Fruit fly (Drosophila melanogaster) whole organism, adult: Measurements from ENCODE around the gene CG33288.

Source experiments
- CG11617 ChIP-seq: fragments of 200-800 bp; sonication (Bioruptor generic); optimal IDR thresholded peaks from 2 replicates; lab custom pipeline; 2017; ENCODE audit warnings: mild to moderate bottlenecking, missing biosample characterization, missing genetic modification reagents, missing genetic modification characterization
- CG1620 ChIP-seq: fragments of 200-800 bp; sonication (Bioruptor generic); optimal IDR thresholded peaks from 2 replicates; lab custom pipeline; 2016; ENCODE audit warnings: missing biosample characterization, missing genetic modification characterization
- CG5204 ChIP-seq: fragments of 200-800 bp; sonication (Bioruptor generic); optimal IDR thresholded peaks from 2 replicates; lab custom pipeline; 2016; ENCODE audit warnings: missing biosample characterization, missing genetic modification characterization
- CG7045 ChIP-seq: fragments of 200-800 bp; sonication (Bioruptor generic); optimal IDR thresholded peaks from 2 replicates; lab custom pipeline; 2017; ENCODE audit warnings: missing biosample characterization, mild to moderate bottlenecking, missing genetic modification characterization
- CG7101 ChIP-seq: fragments of 200-800 bp; sonication (Bioruptor generic); optimal IDR thresholded peaks from 2 replicates; lab custom pipeline; 2018; ENCODE audit warnings: missing biosample characterization, mild to moderate bottlenecking, missing genetic modification characterization, moderate library complexity
- Crg-1 ChIP-seq: fragments of 200-800 bp; sonication (Bioruptor generic); optimal IDR thresholded peaks from 2 replicates; lab custom pipeline; 2016; ENCODE audit warnings: missing biosample characterization, missing genetic modification characterization
- Hr96 ChIP-seq: fragments of 200-800 bp; sonication (Bioruptor generic); optimal IDR thresholded peaks from 2 replicates; lab custom pipeline; 2016; ENCODE audit warnings: missing biosample characterization, missing genetic modification characterization
- bab1 ChIP-seq: fragments of 200-800 bp; sonication (Bioruptor generic); optimal IDR thresholded peaks from 3 replicates; lab custom pipeline; 2019; ENCODE audit warnings: missing biosample characterization, mild to moderate bottlenecking, missing genetic modification characterization, moderate library complexity
- cnc ChIP-seq, 2 experiments: fragments of >200 bp; optimal IDR thresholded peaks; 2 replicates each; lab custom pipeline; 2017
- kay ChIP-seq: fragments of 200-800 bp; sonication (Bioruptor generic); peaks from one replicate; lab custom pipeline; 2016; ENCODE audit warnings: missing biosample characterization, missing genetic modification characterization, borderline replicate concordance
- pad ChIP-seq: fragments of 200-800 bp; sonication (Bioruptor generic); optimal IDR thresholded peaks from 3 replicates; lab custom pipeline; 2017; ENCODE audit warnings: missing biosample characterization, missing genetic modification characterization, mild to moderate bottlenecking, moderate library complexity, missing genetic modification reagents

- TF ChIP-seq CG7045 (GFP tag; lab: Kevin White, UChicago) = no peak
- no peak for TF ChIP-seq CG1620
- no peak for TF ChIP-seq cnc (optimal IDR thresholded peaks at IDR 0.05; lab: Kevin White, UChicago)
- no peak for TF ChIP-seq Crg-1
- no peak for TF ChIP-seq kay (GFP tag; lab: Kevin White, UChicago)
- TF ChIP-seq bab1 (GFP tag; lab: Kevin White, UChicago) = no peak
- TF ChIP-seq CG5204 (GFP tag; lab: Kevin White, UChicago) = no peak
- no peak for TF ChIP-seq pad
- no peak for TF ChIP-seq CG11617 (GFP tag; lab: Kevin White, UChicago)
- TF ChIP-seq CG7101 (tag; lab: Kevin White, UChicago) = no peak
- TF ChIP-seq Hr96 (GFP tag; lab: Kevin White, UChicago) = no peak
Measured at dm6 chr3L:21389758-21390157, 37.8 kb upstream of the CG33288 start.
